Fruit fly (Drosophila melanogaster) whole organism, pupa: ENCODE data around the gene CG1309.
A peak's percentile ranks its signal among the peaks of the same experiment; 100 is the strongest.

ENCODE experiments used
- CG10348 ChIP-seq: fragments of 200-800 bp; sonication (Bioruptor generic); IDR thresholded peaks from 2 replicates; pipeline ENCODE4 v1.3.6; 2022; ENCODE audit warnings: missing biosample characterization, missing genetic modification characterization
- CG12605 ChIP-seq: fragments of 200-800 bp; sonication (Bioruptor generic); IDR thresholded peaks from 2 replicates; pipeline ENCODE4 v1.3.6; 2022; ENCODE audit warnings: missing biosample characterization, missing genetic modification characterization
- CG13204 ChIP-seq: fragments of 200-800 bp; sonication (Bioruptor generic); optimal IDR thresholded peaks from 2 replicates; lab custom pipeline; 2018; ENCODE audit warnings: missing biosample characterization, mild to moderate bottlenecking, missing genetic modification characterization, moderate library complexity
- CG14655 ChIP-seq: fragments of 200-800 bp; sonication (Bioruptor generic); optimal IDR thresholded peaks from 3 replicates; lab custom pipeline; 2017; ENCODE audit warnings: mild to moderate bottlenecking, missing biosample characterization, missing genetic modification reagents, missing genetic modification characterization
- CG15710 ChIP-seq: fragments of 200-800 bp; sonication (Bioruptor generic); optimal IDR thresholded peaks from 2 replicates; lab custom pipeline; 2018; ENCODE audit warnings: missing biosample characterization, mild to moderate bottlenecking, missing genetic modification characterization, moderate library complexity
- CG17806 ChIP-seq: fragments of 200-800 bp; sonication (Bioruptor generic); optimal IDR thresholded peaks from 2 replicates; lab custom pipeline; 2018; ENCODE audit warnings: missing biosample characterization, mild to moderate bottlenecking, missing genetic modification characterization, moderate library complexity
- CG32121 ChIP-seq: fragments of 200-800 bp; sonication (Bioruptor generic); IDR thresholded peaks from 2 replicates; pipeline ENCODE4 v1.3.6; 2022; ENCODE audit warnings: missing biosample characterization, missing genetic modification characterization
- CG34367 ChIP-seq: fragments of 200-800 bp; sonication (Bioruptor generic); optimal IDR thresholded peaks from 2 replicates; lab custom pipeline; 2018; ENCODE audit warnings: missing biosample characterization, mild to moderate bottlenecking, missing genetic modification characterization
- CG4496 ChIP-seq: fragments of 200-800 bp; sonication (Bioruptor generic); IDR thresholded peaks from 3 replicates; pipeline ENCODE4 v1.3.6; 2022; ENCODE audit warnings: missing biosample characterization, missing genetic modification characterization
- CG8159 ChIP-seq: fragments of 200-800 bp; sonication (Bioruptor generic); optimal IDR thresholded peaks from 3 replicates; lab custom pipeline; 2018; ENCODE audit warnings: missing biosample characterization, mild to moderate bottlenecking, missing genetic modification characterization, moderate library complexity
- CG8301 ChIP-seq: fragments of 200-800 bp; sonication (Bioruptor generic); optimal IDR thresholded peaks from 2 replicates; lab custom pipeline; 2018; ENCODE audit warnings: missing biosample characterization, mild to moderate bottlenecking, missing genetic modification characterization
- CG9948 ChIP-seq: fragments of 200-800 bp; sonication (Bioruptor generic); optimal IDR thresholded peaks from 2 replicates; lab custom pipeline; 2018; ENCODE audit warnings: missing biosample characterization, mild to moderate bottlenecking, missing genetic modification characterization, moderate library complexity
- D1 ChIP-seq: fragments of 200-800 bp; sonication (Bioruptor generic); optimal IDR thresholded peaks from 2 replicates; lab custom pipeline; 2018; ENCODE audit warnings: missing biosample characterization, mild to moderate bottlenecking, missing genetic modification characterization, moderate library complexity
- EcR ChIP-seq: fragments of 200-800 bp; sonication (Bioruptor generic); optimal IDR thresholded peaks from 3 replicates; lab custom pipeline; 2019; ENCODE audit warnings: missing biosample characterization, missing genetic modification characterization, mild to moderate bottlenecking, moderate library complexity, missing genetic modification reagents
- Ets98B ChIP-seq: fragments of 200-800 bp; sonication (Bioruptor generic); IDR thresholded peaks from 2 replicates; pipeline ENCODE4 v1.3.6; 2022; ENCODE audit warnings: missing biosample characterization, missing genetic modification characterization
- Pif1A ChIP-seq: fragments of 200-800 bp; sonication (Bioruptor generic); optimal IDR thresholded peaks from 3 replicates; lab custom pipeline; 2016; ENCODE audit warnings: missing biosample characterization, missing genetic modification characterization
- Pif1B ChIP-seq: fragments of 200-800 bp; sonication (Bioruptor generic); optimal IDR thresholded peaks from 3 replicates; lab custom pipeline; 2016; ENCODE audit warnings: missing biosample characterization, missing genetic modification characterization
- Snoo ChIP-seq: fragments of 200-800 bp; sonication (Bioruptor generic); optimal IDR thresholded peaks from 3 replicates; lab custom pipeline; 2017; ENCODE audit warnings: missing biosample characterization, mild to moderate bottlenecking, missing genetic modification characterization, inconsistent platforms
- fd96Ca ChIP-seq: fragments of 200-800 bp; sonication (Bioruptor generic); IDR thresholded peaks from 3 replicates; pipeline ENCODE4 v1.3.6; 2022; ENCODE audit warnings: missing biosample characterization, missing genetic modification characterization
- gl ChIP-seq: fragments of 200-800 bp; sonication (Bioruptor generic); optimal IDR thresholded peaks from 2 replicates; lab custom pipeline; 2018; ENCODE audit warnings: missing biosample characterization, mild to moderate bottlenecking, missing genetic modification characterization
- rn ChIP-seq: fragments of 200-800 bp; sonication (Bioruptor generic); IDR thresholded peaks from 2 replicates; pipeline ENCODE4 v1.3.6; 2022; ENCODE audit warnings: missing biosample characterization, missing genetic modification characterization

Gene CG1309

dm6 chr3L:4228187-4228836 lies 30.9 kb upstream of the CG1309 start:
- peak; percentile 97 for TF ChIP-seq CG10348 (GFP tag; lab: Robert Waterston, UW)
- peak; percentile 95 for TF ChIP-seq CG13204 (GFP tag; lab: Kevin White, UChicago)
- peak; percentile 99 for TF ChIP-seq rn (GFP tag; lab: Robert Waterston, UW)
- peak; percentile 99 for TF ChIP-seq CG8159 (tag; lab: Kevin White, UChicago)
- peak; percentile 98 for TF ChIP-seq CG17806 (tag; lab: Kevin White, UChicago)
- peak; percentile 99 for TF ChIP-seq fd96Ca (GFP tag; lab: Robert Waterston, UW)
- peak; percentile 97 for TF ChIP-seq Pif1B
- TF ChIP-seq Snoo (tag; lab: Kevin White, UChicago): peak; percentile 97
- TF ChIP-seq CG14655 (GFP tag; lab: Kevin White, UChicago): peak; percentile 99
- peak; percentile 89 for TF ChIP-seq EcR
- peak; percentile 99 for TF ChIP-seq CG12605
- TF ChIP-seq D1 (tag; lab: Kevin White, UChicago): peak; percentile 88
- peak; percentile 99 for TF ChIP-seq Ets98B
- peak; percentile 99 for TF ChIP-seq CG32121 (GFP tag; lab: Robert Waterston, UW)
- peak; percentile 99 for TF ChIP-seq CG4496 (GFP tag; lab: Robert Waterston, UW)
- peak; percentile 97 for TF ChIP-seq CG9948
- TF ChIP-seq gl (tag; lab: Kevin White, UChicago): peak; percentile 97
- peak; percentile 99 for TF ChIP-seq CG15710
- TF ChIP-seq CG34367 (tag; lab: Kevin White, UChicago): peak; percentile 99
- peak; percentile 99 for TF ChIP-seq CG8301 (tag; lab: Kevin White, UChicago)
- peak; percentile 98 for TF ChIP-seq Pif1A (GFP tag; lab: Kevin White, UChicago)

dm6 chr3L:4229365-4229967 lies 29.8 kb upstream of the CG1309 start:
- TF ChIP-seq CG34367 (tag; lab: Kevin White, UChicago) (peak; percentile 6), CG9948 (peak; percentile 1), CG8159 (tag; lab: Kevin White, UChicago) (peak; percentile 27), gl (tag; lab: Kevin White, UChicago) (no peak), CG17806 (tag; lab: Kevin White, UChicago) (no peak), CG15710 (peak; percentile 11), CG14655 (GFP tag; lab: Kevin White, UChicago) (peak; percentile 13)

- peak; percentile 41 for TF ChIP-seq Snoo (tag; lab: Kevin White, UChicago)
- peak; percentile 89 for TF ChIP-seq fd96Ca (GFP tag; lab: Robert Waterston, UW)
- TF ChIP-seq CG34367 (tag; lab: Kevin White, UChicago): peak; percentile 91
- TF ChIP-seq CG4496 (GFP tag; lab: Robert Waterston, UW): peak; percentile 88
- TF ChIP-seq rn (GFP tag; lab: Robert Waterston, UW): peak; percentile 42; the same call in 1 of the 2 replicates
- peak; percentile 70 for TF ChIP-seq CG10348 (GFP tag; lab: Robert Waterston, UW)
- TF ChIP-seq CG32121 (GFP tag; lab: Robert Waterston, UW): peak; percentile 92
- TF ChIP-seq Pif1A (GFP tag; lab: Kevin White, UChicago): peak; percentile 95
- peak; percentile 88 for TF ChIP-seq D1 (tag; lab: Kevin White, UChicago)
- peak; percentile 82 for TF ChIP-seq CG12605
- peak; percentile 96 for TF ChIP-seq CG8159 (tag; lab: Kevin White, UChicago)
- TF ChIP-seq CG17806 (tag; lab: Kevin White, UChicago): peak; percentile 92
- peak; percentile 19 for TF ChIP-seq EcR
- peak; percentile 74 for TF ChIP-seq CG13204 (GFP tag; lab: Kevin White, UChicago)
- peak; percentile 94 for TF ChIP-seq CG15710
- peak; percentile 95 for TF ChIP-seq CG14655 (GFP tag; lab: Kevin White, UChicago)
- peak; percentile 79 for TF ChIP-seq Ets98B
- peak; percentile 89 for TF ChIP-seq Pif1B
- TF ChIP-seq gl (tag; lab: Kevin White, UChicago): peak; percentile 85
- TF ChIP-seq CG9948: peak; percentile 94
- TF ChIP-seq CG8301 (tag; lab: Kevin White, UChicago): peak; percentile 95
Observed at dm6 chr3L:4230357-4230901, 28.8 kb upstream of the CG1309 start.

dm6 chr3L:4231401-4232014 lies 27.7 kb upstream of the CG1309 start:
- TF ChIP-seq EcR (peak; percentile 29), Pif1A (GFP tag; lab: Kevin White, UChicago) (no peak), CG34367 (tag; lab: Kevin White, UChicago) (no peak), CG13204 (GFP tag; lab: Kevin White, UChicago) (no peak), Snoo (tag; lab: Kevin White, UChicago) (no peak), CG14655 (GFP tag; lab: Kevin White, UChicago) (no peak), CG17806 (tag; lab: Kevin White, UChicago) (no peak)

dm6 chr3L:4232227-4232626 lies 27.0 kb upstream of the CG1309 start:
- TF ChIP-seq Snoo (tag; lab: Kevin White, UChicago) (no peak), D1 (tag; lab: Kevin White, UChicago) (no peak), Pif1A (GFP tag; lab: Kevin White, UChicago) (no peak), CG12605 (no peak), CG8159 (tag; lab: Kevin White, UChicago) (no peak), CG8301 (tag; lab: Kevin White, UChicago) (no peak), CG32121 (GFP tag; lab: Robert Waterston, UW) (no peak), CG17806 (tag; lab: Kevin White, UChicago) (no peak), fd96Ca (GFP tag; lab: Robert Waterston, UW) (no peak), CG15710 (no peak), Pif1B (no peak), CG9948 (no peak), CG10348 (GFP tag; lab: Robert Waterston, UW) (no peak), CG34367 (tag; lab: Kevin White, UChicago) (no peak), CG14655 (GFP tag; lab: Kevin White, UChicago) (no peak), CG13204 (GFP tag; lab: Kevin White, UChicago) (no peak), CG4496 (GFP tag; lab: Robert Waterston, UW) (no peak), Ets98B (no peak)
- TF ChIP-seq, all 21 proteins: peak for 0
